Worm (Caenorhabditis elegans): ENCODE results near the gene ZC53.22.

DNA sequence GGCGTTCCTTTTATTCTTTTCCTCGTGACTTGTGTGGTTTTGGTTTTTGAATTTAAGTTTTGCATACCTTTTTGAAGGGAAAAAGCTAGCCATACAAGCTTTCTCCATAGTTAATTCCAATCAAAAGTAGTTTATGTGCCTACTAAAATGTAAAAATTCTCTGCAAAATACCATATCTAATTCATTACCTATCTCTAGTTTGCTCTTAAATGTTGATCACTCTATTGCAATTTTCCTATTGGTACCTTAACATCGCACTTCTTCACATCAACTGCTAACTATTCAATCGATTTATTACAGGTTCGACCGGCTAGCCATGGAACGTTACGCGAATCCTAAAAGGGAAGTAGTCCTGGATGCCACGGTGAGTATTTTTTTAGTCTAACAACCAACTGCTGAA is 40.1 kb upstream of the ZC53.22 start, which contains the start of gene F52D2.7:
- TF ChIP-seq dao-5 (tag; optimal IDR thresholded peaks at IDR 0.05) = no peak
- no peak for TF ChIP-seq him-1 (tag; optimal IDR thresholded peaks at IDR 0.05)

Measured in whole organism, L4/young adult.